Worm (Caenorhabditis elegans): Measurements from ENCODE around the gene ivns-1.

ce11 chrX:12640459-12640858, 6.3 kb upstream of the ivns-1 start, which contains the start of gene R09A8.5:
- TF ChIP-seq snpc-4 (tag; optimal IDR thresholded peaks at IDR 0.05) (no peak), unc-62 (GFP tag; optimal IDR thresholded peaks at IDR 0.05) (no peak), hlh-1 (tag; optimal IDR thresholded peaks at IDR 0.05) (no peak), pha-4 (tag; optimal IDR thresholded peaks at IDR 0.05) (no peak)
